Worm (Caenorhabditis elegans) whole organism, early embryonic: ENCODE data around the gene W01A11.1.

ENCODE experiments used
- B0310.2 ChIP-seq: sonication (generic microtip); optimal IDR thresholded peaks from 2 replicates; lab custom pipeline; 2016; ENCODE audit warnings: mild to moderate bottlenecking, missing genetic modification characterization, missing compliant biosample characterization
- F13C5.2 ChIP-seq: sonication (generic microtip); optimal IDR thresholded peaks from 2 replicates; lab custom pipeline; 2017; ENCODE audit warnings: mild to moderate bottlenecking, missing genetic modification characterization, inconsistent platforms, missing compliant biosample characterization
- aly-1 ChIP-seq: sonication (generic microtip); optimal IDR thresholded peaks from 2 replicates; lab custom pipeline; 2016; ENCODE audit warnings: missing genetic modification characterization, missing compliant biosample characterization
- ama-1 ChIP-seq: fragments of 150-350 bp; optimal IDR thresholded peaks from 2 replicates; lab custom pipeline; 2014
- ceh-13 ChIP-seq: fragments of 200-800 bp; sonication (Bioruptor generic); optimal IDR thresholded peaks from 2 replicates; lab custom pipeline; 2018; ENCODE audit warnings: mild to moderate bottlenecking, missing genetic modification characterization, missing compliant biosample characterization
- ceh-36 ChIP-seq: sonication (generic microtip); optimal IDR thresholded peaks from 2 replicates; lab custom pipeline; 2016; ENCODE audit warnings: missing genetic modification characterization, inconsistent platforms, missing compliant biosample characterization
- ets-7 ChIP-seq: sonication (generic microtip); optimal IDR thresholded peaks from 2 replicates; lab custom pipeline; 2016; ENCODE audit warnings: missing genotype, missing genetic modification characterization, missing compliant biosample characterization
- flt-1 ChIP-seq: fragments of 200-800 bp; sonication (Bioruptor generic); IDR thresholded peaks from 2 replicates; pipeline ENCODE4 v1.3.6; 2022; ENCODE audit warnings: missing genetic modification characterization, missing compliant biosample characterization
- hmbx-1 ChIP-seq: sonication (generic microtip); optimal IDR thresholded peaks from 2 replicates; lab custom pipeline; 2016; ENCODE audit warnings: mild to moderate bottlenecking, missing genetic modification characterization, missing compliant biosample characterization
- hmg-4 ChIP-seq: fragments of 200-800 bp; sonication (Bioruptor generic); optimal IDR thresholded peaks from 2 replicates; lab custom pipeline; 2018; ENCODE audit warnings: mild to moderate bottlenecking, missing genetic modification characterization, missing compliant biosample characterization
- hnd-1 ChIP-seq: sonication (generic microtip); optimal IDR thresholded peaks from 2 replicates; lab custom pipeline; 2016; ENCODE audit warnings: missing genetic modification characterization, missing compliant biosample characterization
- pes-1 ChIP-seq: fragments of 200-800 bp; sonication (Bioruptor generic); IDR thresholded peaks from 2 replicates; pipeline ENCODE4 v1.3.6; 2022; ENCODE audit warnings: missing genetic modification reagents, missing genetic modification characterization, missing compliant biosample characterization
- scrt-1 ChIP-seq: fragments of 200-800 bp; sonication (Bioruptor generic); IDR thresholded peaks from 2 replicates; pipeline ENCODE4 v1.3.6; 2022; ENCODE audit warnings: missing genetic modification characterization, missing compliant biosample characterization
- sea-1 ChIP-seq: fragments of 200-800 bp; sonication (Bioruptor generic); conservative IDR thresholded peaks from 2 replicates; pipeline ENCODE4 v1.3.6; 2022; ENCODE audit warnings: missing genetic modification characterization, missing compliant biosample characterization
- tbx-11 ChIP-seq: fragments of 200-800 bp; sonication (Bioruptor generic); IDR thresholded peaks from 2 replicates; pipeline ENCODE4 v1.3.6; 2022; ENCODE audit warnings: missing genetic modification characterization, missing compliant biosample characterization
- tbx-37 ChIP-seq: fragments of 200-800 bp; sonication (Bioruptor generic); conservative IDR thresholded peaks from 2 replicates; pipeline ENCODE4 v1.3.6; 2022; ENCODE audit warnings: missing genetic modification reagents, missing genetic modification characterization, missing compliant biosample characterization
- tra-4 ChIP-seq: sonication (generic microtip); optimal IDR thresholded peaks from 2 replicates; lab custom pipeline; 2017; ENCODE audit warnings: missing genetic modification characterization, missing compliant biosample characterization

The W01A11.1 gene

DNA sequence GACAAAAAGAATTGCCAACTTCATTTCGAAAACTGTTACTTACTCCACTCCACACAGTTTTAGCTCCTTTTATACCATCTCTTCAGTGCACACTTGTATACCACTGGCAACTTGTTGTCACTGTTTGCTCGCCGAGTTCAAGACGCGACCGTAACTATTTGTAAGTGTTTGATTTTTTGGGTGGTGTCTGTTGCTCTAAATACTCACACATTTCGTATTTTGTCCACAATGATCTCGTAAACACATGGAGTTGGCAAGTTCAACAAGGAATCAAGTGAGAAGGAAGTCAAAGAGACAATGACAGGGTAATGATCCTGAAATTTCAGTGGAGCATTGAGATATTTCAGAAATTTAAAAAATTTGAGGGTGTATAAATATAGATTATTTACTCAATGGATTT lies 34.0 kb downstream of the W01A11.1 start, which contains the start of gene hpo-26:
Gene hpo-26, minus strand, starts transcription at position 31 of the 400 bp plus-strand sequence.
- TF ChIP-seq tbx-11 (no peak), ama-1 (lab: Kevin White, UChicago) (no peak), ceh-13 (GFP tag; lab: Kevin White, UChicago) (no peak), pes-1 (no peak), hmbx-1 (tag; lab: Kevin White, UChicago) (no peak), tra-4 (tag; lab: Kevin White, UChicago) (no peak), B0310.2 (tag; lab: Kevin White, UChicago) (no peak), scrt-1 (GFP tag; lab: Robert Waterston, UW) (no peak), sea-1 (no peak)

DNA sequence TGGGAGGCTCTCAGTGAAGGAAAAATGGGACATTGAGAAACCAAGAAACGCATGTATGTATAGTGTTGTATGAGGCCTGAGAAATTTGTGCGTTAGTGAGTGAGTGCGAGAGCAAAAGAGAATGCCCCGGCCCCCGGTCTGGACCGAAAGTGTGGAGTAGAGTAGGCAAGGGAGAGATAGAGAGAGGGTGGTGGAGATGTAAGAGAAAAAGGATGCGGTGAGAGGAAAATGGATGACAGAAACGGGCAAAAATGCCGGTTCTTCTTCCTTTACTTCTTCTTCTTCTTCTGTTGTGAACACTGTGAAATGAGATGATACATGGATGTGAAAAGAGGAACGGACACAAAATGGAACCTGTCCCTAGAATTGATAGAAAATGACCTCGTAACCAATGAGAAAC lies 39.3 kb downstream of the W01A11.1 start:
- TF ChIP-seq ceh-13 (GFP tag; lab: Kevin White, UChicago) = no peak
- TF ChIP-seq hmg-4 = peak; percentile 17
- no peak for TF ChIP-seq F13C5.2 (tag; lab: Kevin White, UChicago)
- no peak for TF ChIP-seq scrt-1 (GFP tag; lab: Robert Waterston, UW)
- TF ChIP-seq aly-1 = peak; percentile 5

DNA sequence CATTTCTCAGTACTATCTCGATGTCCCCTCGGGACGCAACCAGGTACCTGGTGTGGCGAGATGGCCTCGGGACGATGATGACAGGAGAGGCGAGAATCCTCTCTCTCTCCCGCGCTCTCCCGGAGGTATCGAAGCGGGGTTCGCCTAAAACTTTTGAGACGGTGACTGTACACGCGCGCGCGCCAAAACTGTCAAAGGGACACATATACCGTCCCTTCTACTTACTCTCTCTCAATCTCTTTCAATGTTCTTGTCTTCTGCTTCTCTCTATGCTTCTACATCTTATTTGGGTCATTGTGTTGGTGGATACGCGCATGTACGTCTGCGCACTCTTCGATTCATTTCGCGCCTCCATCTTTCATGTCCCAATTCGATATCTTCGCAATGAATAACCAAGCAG lies 42.9 kb downstream of the W01A11.1 start:
- TF ChIP-seq ama-1 (lab: Kevin White, UChicago) (no peak), hmg-4 (peak; percentile 11)

DNA sequence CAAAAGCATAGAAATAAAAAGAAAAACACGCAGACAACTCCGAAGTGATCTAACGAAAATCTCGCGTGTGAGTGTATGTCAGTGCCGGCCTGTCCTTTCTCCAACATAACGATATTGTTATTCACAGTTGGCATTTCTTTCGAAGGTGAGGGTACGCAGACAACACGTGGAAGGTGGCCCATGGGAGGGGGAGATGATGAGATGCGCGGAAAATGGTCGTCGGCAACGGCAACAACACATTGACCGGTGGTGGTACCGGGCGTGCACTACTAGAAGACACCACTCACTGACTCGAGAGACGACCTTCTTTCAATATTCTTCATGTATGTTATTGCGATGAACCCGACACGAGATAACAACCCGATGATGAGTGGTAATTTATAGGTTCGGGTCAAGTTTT lies 46.0 kb downstream of the W01A11.1 start:
- peak; percentile 35 for TF ChIP-seq hmg-4
- TF ChIP-seq ceh-36 (tag; lab: Kevin White, UChicago) = no peak

DNA sequence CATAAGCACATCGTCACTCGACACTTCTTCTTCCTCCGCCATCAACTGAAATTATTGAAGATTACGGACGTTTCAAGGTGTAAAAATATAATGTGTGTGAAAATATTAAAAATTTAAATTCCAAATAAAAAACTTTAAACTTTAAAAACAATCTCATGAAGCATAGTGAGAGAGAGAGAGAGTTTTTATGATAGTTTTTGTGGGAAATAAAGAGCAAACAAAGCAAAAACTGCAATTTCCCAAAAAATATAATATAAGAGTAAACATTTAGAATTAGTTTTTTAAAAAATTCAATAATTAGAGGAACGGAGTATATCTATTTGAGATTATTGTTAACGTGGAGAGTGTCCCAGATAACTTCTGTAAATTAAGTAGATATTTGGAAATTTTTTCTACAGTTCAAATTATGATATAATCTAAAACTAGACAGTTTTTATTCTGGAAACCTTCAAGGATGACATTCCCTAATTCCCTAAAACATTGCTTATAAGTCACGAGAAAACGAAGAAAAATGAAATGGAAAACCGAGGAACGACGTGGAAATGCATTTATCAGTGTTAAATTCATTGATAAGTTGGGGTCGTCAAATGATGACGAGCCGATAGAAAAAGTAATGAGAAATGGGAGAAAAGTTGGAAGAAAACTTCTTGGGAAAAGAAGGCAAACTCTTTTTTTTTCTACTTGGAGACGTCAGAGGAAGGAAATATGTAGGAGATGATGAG lies 47.6 kb downstream of the W01A11.1 start, which contains the start of gene dre-1:
Gene dre-1, minus strand, starts transcription at position 51 of the 722 bp plus-strand sequence.
- TF ChIP-seq hnd-1 (tag; lab: Kevin White, UChicago) = no peak

DNA sequence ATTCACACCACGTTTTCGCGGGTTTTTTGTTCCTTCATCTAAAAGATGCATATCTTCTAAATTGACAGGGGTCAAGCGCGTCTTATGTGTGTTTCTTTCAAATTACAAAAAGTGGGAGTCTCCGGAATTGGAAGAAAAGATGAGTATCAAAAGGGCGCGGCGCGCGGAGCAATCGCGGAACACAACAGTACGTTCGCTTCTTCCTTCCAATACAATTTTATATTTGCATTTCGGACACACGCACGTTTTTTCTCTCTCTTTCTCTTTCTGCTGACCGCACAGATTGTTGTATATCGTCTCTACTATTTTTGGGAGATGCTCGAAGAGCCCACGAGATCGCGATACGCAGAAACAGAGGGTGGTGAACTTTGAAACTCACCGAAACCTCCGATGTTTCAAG lies 49.3 kb downstream of the W01A11.1 start:
- TF ChIP-seq ama-1 (lab: Kevin White, UChicago) (no peak), aly-1 (no peak), hmg-4 (no peak), ets-7 (tag; lab: Kevin White, UChicago) (no peak), tra-4 (tag; lab: Kevin White, UChicago) (no peak), B0310.2 (tag; lab: Kevin White, UChicago) (no peak), hmbx-1 (tag; lab: Kevin White, UChicago) (no peak), pes-1 (no peak)

DNA sequence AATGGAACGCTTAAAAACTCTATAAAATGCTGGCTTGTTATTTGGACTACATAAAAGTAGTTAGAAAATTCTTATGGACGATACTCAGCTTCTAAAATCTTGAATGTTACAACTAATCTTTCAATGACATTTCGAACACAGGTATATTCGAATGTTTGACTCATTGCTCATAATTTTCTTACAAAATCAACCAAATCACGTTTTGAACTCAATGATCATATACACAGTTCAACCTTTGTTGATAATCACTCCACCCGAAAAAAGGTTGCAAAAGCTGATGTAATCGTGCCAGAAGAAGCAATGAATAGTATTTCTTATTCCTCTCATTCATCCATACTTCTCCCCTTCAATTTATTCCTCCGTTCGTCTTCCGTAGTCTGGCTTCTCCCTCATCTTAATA lies 50.1 kb downstream of the W01A11.1 start, which contains the start of gene K04A8.20:
Gene K04A8.20, plus strand, starts transcription at position 301 of the 400 bp plus-strand sequence.
- TF ChIP-seq flt-1 (GFP tag; lab: Robert Waterston, UW) (no peak), tbx-11 (no peak), F13C5.2 (tag; lab: Kevin White, UChicago) (no peak), pes-1 (no peak), hmbx-1 (tag; lab: Kevin White, UChicago) (no peak), hnd-1 (tag; lab: Kevin White, UChicago) (no peak), tbx-37 (GFP tag; lab: Robert Waterston, UW) (no peak), B0310.2 (tag; lab: Kevin White, UChicago) (no peak), tra-4 (tag; lab: Kevin White, UChicago) (no peak), hmg-4 (no peak), scrt-1 (GFP tag; lab: Robert Waterston, UW) (no peak)

DNA sequence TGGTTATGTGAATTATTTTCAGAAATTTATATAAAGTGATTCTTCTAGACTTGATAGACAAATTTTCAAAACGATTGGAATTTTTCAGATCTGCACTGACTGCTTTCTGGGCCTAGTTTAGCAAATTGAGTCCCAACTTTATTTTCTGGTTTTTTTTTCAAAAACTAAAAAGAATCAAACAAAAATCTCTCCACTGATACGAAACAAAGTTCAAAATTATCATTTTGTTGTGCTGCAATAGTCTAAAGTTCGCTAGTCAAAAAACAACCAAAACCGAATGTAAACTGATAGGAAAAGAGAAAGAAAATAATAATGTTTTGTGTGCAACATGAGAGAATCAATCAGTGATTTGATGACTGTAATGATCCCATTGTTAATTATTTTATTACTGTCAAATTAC lies 50.8 kb downstream of the W01A11.1 start, which contains the start of gene lipl-4:
Gene lipl-4, plus strand, starts transcription at position 301 of the 400 bp plus-strand sequence.
- TF ChIP-seq ama-1 (lab: Kevin White, UChicago) (no peak), tra-4 (tag; lab: Kevin White, UChicago) (no peak), flt-1 (GFP tag; lab: Robert Waterston, UW) (no peak), scrt-1 (GFP tag; lab: Robert Waterston, UW) (no peak), sea-1 (no peak), ets-7 (tag; lab: Kevin White, UChicago) (no peak), ceh-36 (tag; lab: Kevin White, UChicago) (no peak), ceh-13 (GFP tag; lab: Kevin White, UChicago) (no peak), hmg-4 (no peak), tbx-37 (GFP tag; lab: Robert Waterston, UW) (no peak), hmbx-1 (tag; lab: Kevin White, UChicago) (no peak), aly-1 (no peak), F13C5.2 (tag; lab: Kevin White, UChicago) (no peak), B0310.2 (tag; lab: Kevin White, UChicago) (no peak), tbx-11 (no peak), hnd-1 (tag; lab: Kevin White, UChicago) (no peak), pes-1 (no peak)
